Fruit fly (Drosophila melanogaster) whole organism, embryonic: ENCODE measurements around the gene Naam.

Experiments used
- Abd-B ChIP-seq: fragments of 200-800 bp; sonication (Bioruptor generic); optimal IDR thresholded peaks from 2 replicates; lab custom pipeline; 2018; ENCODE audit warnings: missing biosample characterization, mild to moderate bottlenecking, missing genetic modification characterization, moderate library complexity
- B-H2 ChIP-seq: fragments of 200-800 bp; sonication (Bioruptor generic); optimal IDR thresholded peaks from 2 replicates; lab custom pipeline; 2018; ENCODE audit warnings: missing biosample characterization, mild to moderate bottlenecking, missing genetic modification characterization
- CG10565 ChIP-seq: fragments of 200-800 bp; sonication (Bioruptor generic); optimal IDR thresholded peaks from 3 replicates; lab custom pipeline; 2016; ENCODE audit warnings: missing biosample characterization, mild to moderate bottlenecking, missing genetic modification characterization
- CG11398 ChIP-seq: fragments of 200-800 bp; sonication (Bioruptor generic); optimal IDR thresholded peaks from 2 replicates; lab custom pipeline; 2016; ENCODE audit warnings: missing biosample characterization, missing genetic modification characterization
- CG12236 ChIP-seq: fragments of 200-800 bp; sonication (Bioruptor generic); optimal IDR thresholded peaks from 2 replicates; lab custom pipeline; 2016; ENCODE audit warnings: missing biosample characterization, missing genetic modification characterization
- CG13624 ChIP-seq: fragments of 200-800 bp; sonication (Bioruptor generic); optimal IDR thresholded peaks from 2 replicates; lab custom pipeline; 2016; ENCODE audit warnings: missing biosample characterization, missing genetic modification characterization
- CG13894 ChIP-seq: fragments of 200-800 bp; sonication (Bioruptor generic); optimal IDR thresholded peaks from 3 replicates; lab custom pipeline; 2018; ENCODE audit warnings: missing biosample characterization, mild to moderate bottlenecking, missing genetic modification characterization, moderate library complexity
- CG1602 ChIP-seq: fragments of 200-800 bp; sonication (Bioruptor generic); optimal IDR thresholded peaks from 3 replicates; lab custom pipeline; 2016; ENCODE audit warnings: missing biosample characterization, missing genetic modification characterization
- CG16779 ChIP-seq: fragments of 200-800 bp; sonication (Bioruptor generic); IDR thresholded peaks from 2 replicates; pipeline ENCODE4 v1.3.6; 2022; ENCODE audit warnings: missing biosample characterization, missing genetic modification characterization
- CG17612 ChIP-seq: fragments of 200-800 bp; sonication (Bioruptor generic); IDR thresholded peaks from 2 replicates; pipeline ENCODE4 v1.3.6; 2022; ENCODE audit warnings: missing biosample characterization, missing genetic modification characterization
- CG2116 ChIP-seq: fragments of 200-800 bp; sonication (Bioruptor generic); optimal IDR thresholded peaks from 3 replicates; lab custom pipeline; 2018; ENCODE audit warnings: missing biosample characterization, mild to moderate bottlenecking, missing genetic modification characterization
- CG2678 ChIP-seq: fragments of 200-800 bp; sonication (Bioruptor generic); optimal IDR thresholded peaks from 3 replicates; lab custom pipeline; 2019; ENCODE audit warnings: missing biosample characterization, mild to moderate bottlenecking, missing genetic modification characterization, moderate library complexity
- CG2889 ChIP-seq: fragments of 200-800 bp; sonication (Bioruptor generic); IDR thresholded peaks from 3 replicates; pipeline ENCODE4 v1.3.6; 2022; ENCODE audit warnings: missing biosample characterization, missing genetic modification characterization
- CG30020 ChIP-seq: fragments of 200-800 bp; optimal IDR thresholded peaks from 2 replicates; lab custom pipeline; 2019; ENCODE audit warnings: missing biosample characterization, mild to moderate bottlenecking, missing genetic modification characterization, moderate library complexity
- CG4617 ChIP-seq: fragments of 200-800 bp; sonication (Bioruptor generic); optimal IDR thresholded peaks from 3 replicates; lab custom pipeline; 2016; ENCODE audit warnings: missing biosample characterization, missing genetic modification characterization, borderline replicate concordance
- CG7372 ChIP-seq: fragments of 200-800 bp; sonication (Bioruptor generic); IDR thresholded peaks from 2 replicates; pipeline ENCODE4 v1.3.6; 2022; ENCODE audit warnings: missing biosample characterization, missing genetic modification characterization
- GATAe ChIP-seq: fragments of 200-800 bp; sonication (Bioruptor generic); conservative IDR thresholded peaks from 2 replicates; pipeline ENCODE4 v1.3.6; 2022; ENCODE audit warnings: missing biosample characterization, missing genetic modification characterization
- H15 ChIP-seq: fragments of 200-800 bp; sonication (Bioruptor generic); IDR thresholded peaks from 3 replicates; pipeline ENCODE4 v1.3.6; 2022; ENCODE audit warnings: missing biosample characterization, missing genetic modification characterization
- Hey ChIP-seq: fragments of 200-800 bp; sonication (Bioruptor generic); optimal IDR thresholded peaks from 3 replicates; lab custom pipeline; 2018; ENCODE audit warnings: missing biosample characterization, mild to moderate bottlenecking, missing genetic modification characterization
- Jarid2 ChIP-seq: fragments of 200-800 bp; sonication (Bioruptor generic); optimal IDR thresholded peaks from 3 replicates; lab custom pipeline; 2017; ENCODE audit warnings: mild to moderate bottlenecking, missing biosample characterization, missing genetic modification reagents, missing genetic modification characterization
- Max ChIP-seq: fragments of 200-800 bp; sonication (Bioruptor generic); optimal IDR thresholded peaks from 2 replicates; lab custom pipeline; 2016; ENCODE audit warnings: missing biosample characterization, mild to moderate bottlenecking, missing genetic modification characterization
- Optix ChIP-seq: fragments of 200-800 bp; sonication (Bioruptor generic); IDR thresholded peaks from 3 replicates; pipeline ENCODE4 v1.3.6; 2022; ENCODE audit warnings: missing biosample characterization, missing genetic modification characterization
- PHDP ChIP-seq: fragments of 200-800 bp; sonication (Bioruptor generic); optimal IDR thresholded peaks from 3 replicates; lab custom pipeline; 2018; ENCODE audit warnings: missing biosample characterization, mild to moderate bottlenecking, missing genetic modification characterization, moderate library complexity
- Ssrp ChIP-seq: fragments of 200-800 bp; sonication (Bioruptor generic); optimal IDR thresholded peaks from 2 replicates; lab custom pipeline; 2018; ENCODE audit warnings: missing biosample characterization, mild to moderate bottlenecking, missing genetic modification characterization, moderate library complexity
- abd-A ChIP-seq: fragments of 200-800 bp; sonication (Bioruptor generic); optimal IDR thresholded peaks from 3 replicates; lab custom pipeline; 2019; ENCODE audit warnings: missing biosample characterization, mild to moderate bottlenecking, missing genetic modification characterization, moderate library complexity
- cato ChIP-seq: fragments of 200-800 bp; sonication (Bioruptor generic); optimal IDR thresholded peaks from 2 replicates; lab custom pipeline; 2016; ENCODE audit warnings: missing biosample characterization, missing genetic modification characterization, borderline replicate concordance
- chm ChIP-seq: fragments of 200-800 bp; sonication (Bioruptor generic); IDR thresholded peaks from 2 replicates; pipeline ENCODE4 v1.3.6; 2022; ENCODE audit warnings: missing biosample characterization, missing genetic modification characterization
- gce ChIP-seq: fragments of 200-800 bp; sonication (Bioruptor generic); IDR thresholded peaks from 3 replicates; pipeline ENCODE4 v1.3.6; 2022; ENCODE audit warnings: missing biosample characterization, missing genetic modification characterization
- hb ChIP-seq: fragments of 200-800 bp; sonication (Bioruptor generic); IDR thresholded peaks from 3 replicates; pipeline ENCODE4 v1.3.6; 2022; ENCODE audit warnings: missing biosample characterization, missing genetic modification characterization; ENCODE audit not compliant: partially characterized antibody
- hth ChIP-seq: fragments of >200 bp; optimal IDR thresholded peaks from 2 replicates; lab custom pipeline; 2017; ENCODE audit warnings: inconsistent platforms
- lab ChIP-seq: fragments of 200-800 bp; sonication (Bioruptor generic); optimal IDR thresholded peaks from 3 replicates; lab custom pipeline; 2017; ENCODE audit warnings: missing biosample characterization, missing genetic modification characterization, mild to moderate bottlenecking, moderate library complexity, missing genetic modification reagents
- lmd ChIP-seq: fragments of 200-800 bp; sonication (Bioruptor generic); IDR thresholded peaks from 2 replicates; pipeline ENCODE4 v1.3.6; 2022; ENCODE audit warnings: missing biosample characterization, missing genetic modification characterization
- nerfin-2 ChIP-seq: fragments of 200-800 bp; sonication (Bioruptor generic); IDR thresholded peaks from 2 replicates; pipeline ENCODE4 v1.3.6; 2022; ENCODE audit warnings: missing biosample characterization, missing genetic modification characterization; ENCODE audit not compliant: partially characterized antibody
- nom ChIP-seq: fragments of 200-800 bp; sonication (Bioruptor generic); optimal IDR thresholded peaks from 2 replicates; lab custom pipeline; 2017; ENCODE audit warnings: missing biosample characterization, missing genetic modification characterization, mild to moderate bottlenecking, moderate library complexity, missing genetic modification reagents
- phol ChIP-seq: fragments of 200-800 bp; sonication (Bioruptor generic); optimal IDR thresholded peaks from 3 replicates; lab custom pipeline; 2018; ENCODE audit warnings: missing biosample characterization, mild to moderate bottlenecking, missing genetic modification characterization, moderate library complexity
- pzg ChIP-seq: fragments of 200-800 bp; sonication (Bioruptor generic); optimal IDR thresholded peaks from 3 replicates; lab custom pipeline; 2018; ENCODE audit warnings: missing biosample characterization, mild to moderate bottlenecking, missing genetic modification characterization, moderate library complexity
- ranshi ChIP-seq: fragments of 200-800 bp; sonication (Bioruptor generic); IDR thresholded peaks from 2 replicates; pipeline ENCODE4 v1.3.6; 2022; ENCODE audit warnings: missing biosample characterization, missing genetic modification characterization
- schlank ChIP-seq: fragments of 200-800 bp; sonication (Bioruptor generic); optimal IDR thresholded peaks from 2 replicates; lab custom pipeline; 2018; ENCODE audit warnings: missing biosample characterization, mild to moderate bottlenecking, missing genetic modification characterization
- sd ChIP-seq: fragments of 200-800 bp; sonication (Bioruptor generic); optimal IDR thresholded peaks from 3 replicates; lab custom pipeline; 2018; ENCODE audit warnings: missing biosample characterization, mild to moderate bottlenecking, missing genetic modification characterization, moderate library complexity
- ttk ChIP-seq: fragments of 200-800 bp; sonication (Bioruptor generic); IDR thresholded peaks from 2 replicates; pipeline ENCODE4 v2.1.2; 2022; ENCODE audit warnings: missing biosample characterization, missing genetic modification characterization
- usp ChIP-seq: fragments of >200 bp; optimal IDR thresholded peaks from 2 replicates; lab custom pipeline; 2017; ENCODE audit warnings: missing biosample characterization, missing genetic modification characterization
- wek ChIP-seq: fragments of 200-800 bp; sonication (Bioruptor generic); optimal IDR thresholded peaks from 3 replicates; lab custom pipeline; 2018; ENCODE audit warnings: missing biosample characterization, mild to moderate bottlenecking, missing genetic modification characterization, moderate library complexity

The Naam gene

dm6 chr3R:19623606-19624005 lies 47.6 kb upstream of the Naam start (continued):
- TF ChIP-seq CG4617 (GFP tag; lab: Kevin White, UChicago) (no peak), H15 (no peak), CG10565 (GFP tag; lab: Kevin White, UChicago) (no peak), pzg (GFP tag; lab: Kevin White, UChicago) (no peak), Optix (GFP tag; lab: Robert Waterston, UW) (peak; percentile 70; the same call in 2 of the 3 replicates), CG2116 (GFP tag; lab: Kevin White, UChicago) (peak; percentile 1), lmd (GFP tag; lab: Robert Waterston, UW) (peak; percentile 73), B-H2 (GFP tag; lab: Kevin White, UChicago) (no peak), CG11398 (GFP tag; lab: Kevin White, UChicago) (no peak), CG17612 (0 out of 2 replicates have a peak, but pooled peaks have one; percentile 37), nom (GFP tag; lab: Kevin White, UChicago) (no peak), CG16779 (GFP tag; lab: Robert Waterston, UW) (0 out of 2 replicates have a peak, but pooled peaks have one; percentile 25), PHDP (peak; percentile 36), ranshi (GFP tag; lab: Robert Waterston, UW) (peak; percentile 69), Max (peak; percentile 1), schlank (tag; lab: Kevin White, UChicago) (no peak), CG2889 (GFP tag; lab: Robert Waterston, UW) (peak; percentile 35; the same call in 1 of the 3 replicates), Jarid2 (GFP tag; lab: Kevin White, UChicago) (no peak), Ssrp (tag; lab: Kevin White, UChicago) (peak; percentile 38), usp (GFP tag; lab: Kevin White, UChicago) (no peak), CG7372 (GFP tag; lab: Robert Waterston, UW) (peak; percentile 17; the same call in 1 of the 2 replicates), CG1602 (GFP tag; lab: Kevin White, UChicago) (no peak), cato (GFP tag; lab: Kevin White, UChicago) (peak; percentile 32), sd (tag; lab: Kevin White, UChicago) (no peak), phol (tag; lab: Kevin White, UChicago) (peak; percentile 62), CG13894 (no peak), wek (GFP tag; lab: Kevin White, UChicago) (no peak), CG30020 (tag; lab: Kevin White, UChicago) (no peak), CG12236 (GFP tag; lab: Kevin White, UChicago) (peak; percentile 19), CG2678 (tag; lab: Kevin White, UChicago) (peak; percentile 66), hb (GFP tag; lab: Robert Waterston, UW) (no peak), Hey (tag; lab: Kevin White, UChicago) (no peak), GATAe (GFP tag; lab: Robert Waterston, UW) (no peak), Abd-B (GFP tag; lab: Kevin White, UChicago) (peak; percentile 58), chm (GFP tag; lab: Robert Waterston, UW) (no peak), nerfin-2 (GFP tag; lab: Robert Waterston, UW) (no peak), ttk (GFP tag; lab: Robert Waterston, UW) (peak; percentile 52; the same call in 1 of the 2 replicates), gce (GFP tag; lab: Robert Waterston, UW) (0 out of 3 replicates have a peak, but pooled peaks have one; percentile 21), lab (peak; percentile 55), abd-A (no peak), CG13624 (GFP tag; lab: Kevin White, UChicago) (peak; percentile 56), hth (lab: Kevin White, UChicago) (no peak)
